Fruit fly (Drosophila melanogaster) whole organism, pupa: ENCODE measurements around the gene Sqor.

Source experiments
- CG12605 ChIP-seq: fragments of 200-800 bp; sonication (Bioruptor generic); IDR thresholded peaks from 2 replicates; pipeline ENCODE4 v1.3.6; 2022; ENCODE audit warnings: missing biosample characterization, missing genetic modification characterization
- CG32121 ChIP-seq: fragments of 200-800 bp; sonication (Bioruptor generic); IDR thresholded peaks from 2 replicates; pipeline ENCODE4 v1.3.6; 2022; ENCODE audit warnings: missing biosample characterization, missing genetic modification characterization
- CG34367 ChIP-seq: fragments of 200-800 bp; sonication (Bioruptor generic); optimal IDR thresholded peaks from 2 replicates; lab custom pipeline; 2018; ENCODE audit warnings: missing biosample characterization, mild to moderate bottlenecking, missing genetic modification characterization
- CG4496 ChIP-seq: fragments of 200-800 bp; sonication (Bioruptor generic); IDR thresholded peaks from 3 replicates; pipeline ENCODE4 v1.3.6; 2022; ENCODE audit warnings: missing biosample characterization, missing genetic modification characterization
- CG8159 ChIP-seq: fragments of 200-800 bp; sonication (Bioruptor generic); optimal IDR thresholded peaks from 3 replicates; lab custom pipeline; 2018; ENCODE audit warnings: missing biosample characterization, mild to moderate bottlenecking, missing genetic modification characterization, moderate library complexity
- CG8301 ChIP-seq: fragments of 200-800 bp; sonication (Bioruptor generic); optimal IDR thresholded peaks from 2 replicates; lab custom pipeline; 2018; ENCODE audit warnings: missing biosample characterization, mild to moderate bottlenecking, missing genetic modification characterization
- CG9948 ChIP-seq: fragments of 200-800 bp; sonication (Bioruptor generic); optimal IDR thresholded peaks from 2 replicates; lab custom pipeline; 2018; ENCODE audit warnings: missing biosample characterization, mild to moderate bottlenecking, missing genetic modification characterization, moderate library complexity
- D1 ChIP-seq: fragments of 200-800 bp; sonication (Bioruptor generic); optimal IDR thresholded peaks from 2 replicates; lab custom pipeline; 2018; ENCODE audit warnings: missing biosample characterization, mild to moderate bottlenecking, missing genetic modification characterization, moderate library complexity
- EcR ChIP-seq: fragments of 200-800 bp; sonication (Bioruptor generic); optimal IDR thresholded peaks from 3 replicates; lab custom pipeline; 2019; ENCODE audit warnings: missing biosample characterization, missing genetic modification characterization, mild to moderate bottlenecking, moderate library complexity, missing genetic modification reagents
- Pif1A ChIP-seq: fragments of 200-800 bp; sonication (Bioruptor generic); optimal IDR thresholded peaks from 3 replicates; lab custom pipeline; 2016; ENCODE audit warnings: missing biosample characterization, missing genetic modification characterization
- fd96Ca ChIP-seq: fragments of 200-800 bp; sonication (Bioruptor generic); IDR thresholded peaks from 3 replicates; pipeline ENCODE4 v1.3.6; 2022; ENCODE audit warnings: missing biosample characterization, missing genetic modification characterization
- gl ChIP-seq: fragments of 200-800 bp; sonication (Bioruptor generic); optimal IDR thresholded peaks from 2 replicates; lab custom pipeline; 2018; ENCODE audit warnings: missing biosample characterization, mild to moderate bottlenecking, missing genetic modification characterization

DNA sequence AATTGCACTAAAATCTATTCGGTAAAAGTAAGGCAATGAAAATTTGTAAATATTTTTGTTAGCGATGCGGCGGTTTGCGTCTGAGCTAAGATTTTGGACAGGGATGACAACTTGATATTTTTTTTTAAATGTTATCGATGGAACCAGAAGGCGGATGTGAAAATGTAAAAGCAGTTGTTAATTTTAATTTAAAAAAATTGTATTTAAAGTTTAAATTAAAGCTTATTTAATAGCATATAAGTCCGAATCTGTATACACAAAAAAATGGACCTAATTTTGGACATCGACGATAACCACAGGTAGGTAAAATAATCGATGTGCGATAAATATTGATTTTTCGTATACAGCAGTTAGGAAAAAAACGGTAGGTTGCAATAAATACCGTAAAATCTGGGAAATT is 22.4 kb downstream of the Sqor start, which contains the start of the genes CG11586 and VhaM9.7-a:
- no peak for TF ChIP-seq CG32121 (GFP tag; lab: Robert Waterston, UW)
- TF ChIP-seq CG34367 (tag; lab: Kevin White, UChicago) = no peak
- TF ChIP-seq gl (tag; lab: Kevin White, UChicago) = no peak
- TF ChIP-seq EcR = no peak
- no peak for TF ChIP-seq CG8301 (tag; lab: Kevin White, UChicago)
- no peak for TF ChIP-seq Pif1A (GFP tag; lab: Kevin White, UChicago)
- no peak for TF ChIP-seq CG8159 (tag; lab: Kevin White, UChicago)
- TF ChIP-seq D1 (tag; lab: Kevin White, UChicago) = no peak
- TF ChIP-seq CG4496 = no peak
- TF ChIP-seq CG12605 (GFP tag; lab: Robert Waterston, UW) = no peak
- no peak for TF ChIP-seq CG9948
- no peak for TF ChIP-seq fd96Ca (GFP tag; lab: Robert Waterston, UW)
